Fruit fly (Drosophila melanogaster) whole organism, prepupa: ENCODE measurements around the gene CG12992.

Source experiments
- CG10669 ChIP-seq: fragments of 200-800 bp; sonication (Bioruptor generic); optimal IDR thresholded peaks from 3 replicates; lab custom pipeline; 2018; ENCODE audit warnings: missing biosample characterization, mild to moderate bottlenecking, missing genetic modification characterization, moderate library complexity
- CG11294 ChIP-seq: fragments of 200-800 bp; sonication (Bioruptor generic); IDR thresholded peaks from 2 replicates; pipeline ENCODE4 v1.3.6; 2022; ENCODE audit warnings: missing biosample characterization, missing genetic modification characterization
- CG11902 ChIP-seq: fragments of 200-800 bp; sonication (Bioruptor generic); optimal IDR thresholded peaks from 3 replicates; lab custom pipeline; 2016; ENCODE audit warnings: missing biosample characterization, missing genetic modification characterization
- CG15336 ChIP-seq: fragments of 200-800 bp; sonication (Bioruptor generic); IDR thresholded peaks from 2 replicates; pipeline ENCODE4 v1.3.6; 2022; ENCODE audit warnings: missing biosample characterization, missing genetic modification characterization
- CG1621 ChIP-seq: fragments of 200-800 bp; sonication (Bioruptor generic); optimal IDR thresholded peaks from 3 replicates; lab custom pipeline; 2018; ENCODE audit warnings: missing biosample characterization, mild to moderate bottlenecking, missing genetic modification characterization
- CG31627 ChIP-seq: fragments of 200-800 bp; sonication (Bioruptor generic); optimal IDR thresholded peaks from 3 replicates; lab custom pipeline; 2016; ENCODE audit warnings: missing biosample characterization, missing genetic modification characterization
- CG32006 ChIP-seq: fragments of 200-800 bp; sonication (Bioruptor generic); optimal IDR thresholded peaks from 3 replicates; lab custom pipeline; 2017; ENCODE audit warnings: missing biosample characterization, mild to moderate bottlenecking, missing genetic modification characterization
- CG34406 ChIP-seq: fragments of 200-800 bp; sonication (Bioruptor generic); optimal IDR thresholded peaks from 3 replicates; lab custom pipeline; 2016; ENCODE audit warnings: missing biosample characterization, missing genetic modification characterization
- CG3919 ChIP-seq: fragments of 200-800 bp; sonication (Bioruptor generic); optimal IDR thresholded peaks from 3 replicates; lab custom pipeline; 2016; ENCODE audit warnings: missing biosample characterization, missing genetic modification characterization
- CG4318 ChIP-seq: fragments of 200-800 bp; sonication (Bioruptor generic); optimal IDR thresholded peaks from 3 replicates; lab custom pipeline; 2017; ENCODE audit warnings: missing biosample characterization, mild to moderate bottlenecking, missing genetic modification characterization
- CG6163 ChIP-seq: fragments of 200-800 bp; sonication (Bioruptor generic); IDR thresholded peaks from 3 replicates; pipeline ENCODE4 v1.3.6; 2022; ENCODE audit warnings: missing biosample characterization, missing genetic modification characterization
- CG6276 ChIP-seq: fragments of 200-800 bp; sonication (Bioruptor generic); optimal IDR thresholded peaks from 2 replicates; lab custom pipeline; 2017; ENCODE audit warnings: missing biosample characterization, mild to moderate bottlenecking, missing genetic modification characterization
- CG6854 ChIP-seq: fragments of 200-800 bp; sonication (Bioruptor generic); optimal IDR thresholded peaks from 2 replicates; lab custom pipeline; 2017; ENCODE audit warnings: missing biosample characterization, mild to moderate bottlenecking, missing genetic modification characterization
- CG7368 ChIP-seq: fragments of 200-800 bp; sonication (Bioruptor generic); optimal IDR thresholded peaks from 3 replicates; lab custom pipeline; 2016; ENCODE audit warnings: missing biosample characterization, missing genetic modification characterization
- CG8119 ChIP-seq: fragments of 200-800 bp; sonication (Bioruptor generic); IDR thresholded peaks from 3 replicates; pipeline ENCODE4 v1.3.6; 2022; ENCODE audit warnings: missing biosample characterization, missing genetic modification characterization
- CG8319 ChIP-seq: fragments of 200-800 bp; sonication (Bioruptor generic); optimal IDR thresholded peaks from 3 replicates; lab custom pipeline; 2016; ENCODE audit warnings: missing biosample characterization, missing genetic modification characterization
- CG8632 ChIP-seq: fragments of 200-800 bp; sonication (Bioruptor generic); optimal IDR thresholded peaks from 3 replicates; lab custom pipeline; 2016; ENCODE audit warnings: missing biosample characterization, missing genetic modification characterization
- CG9139 ChIP-seq: fragments of 200-800 bp; sonication (Bioruptor generic); optimal IDR thresholded peaks from 3 replicates; lab custom pipeline; 2017; ENCODE audit warnings: missing biosample characterization, mild to moderate bottlenecking, missing genetic modification characterization
- Eip75B ChIP-seq: fragments of 200-800 bp; sonication (Bioruptor generic); optimal IDR thresholded peaks from 3 replicates; lab custom pipeline; 2016; ENCODE audit warnings: missing biosample characterization, missing genetic modification characterization
- Eip78C ChIP-seq: fragments of 200-800 bp; sonication (Bioruptor generic); peaks from one replicate; lab custom pipeline; 2016; ENCODE audit warnings: missing biosample characterization, missing genetic modification characterization
- Eip93F ChIP-seq: fragments of 200-800 bp; sonication (Bioruptor generic); optimal IDR thresholded peaks from 2 replicates; lab custom pipeline; 2016; ENCODE audit warnings: missing biosample characterization, mild to moderate bottlenecking, missing genetic modification characterization
- Ets21C ChIP-seq: fragments of 200-800 bp; sonication (Bioruptor generic); optimal IDR thresholded peaks from 3 replicates; lab custom pipeline; 2016; ENCODE audit warnings: missing biosample characterization, missing genetic modification characterization
- Ets96B ChIP-seq: fragments of 200-800 bp; optimal IDR thresholded peaks from 2 replicates; lab custom pipeline; 2019; ENCODE audit warnings: missing biosample characterization, mild to moderate bottlenecking, missing genetic modification characterization, moderate library complexity
- Gug ChIP-seq: fragments of 200-800 bp; sonication (Bioruptor generic); IDR thresholded peaks from 2 replicates; pipeline ENCODE4 v1.3.6; 2022; ENCODE audit warnings: missing biosample characterization, missing genetic modification characterization
- Hr38 ChIP-seq: sonication (Bioruptor generic); optimal IDR thresholded peaks from 2 replicates; lab custom pipeline; 2016; ENCODE audit warnings: missing biosample characterization, missing genetic modification characterization
- Hr39 ChIP-seq: fragments of 200-800 bp; sonication (Bioruptor generic); optimal IDR thresholded peaks from 2 replicates; lab custom pipeline; 2016; ENCODE audit warnings: missing biosample characterization, missing genetic modification characterization
- Hr4 ChIP-seq: fragments of 200-800 bp; sonication (Bioruptor generic); optimal IDR thresholded peaks from 3 replicates; lab custom pipeline; 2016; ENCODE audit warnings: missing biosample characterization, missing genetic modification characterization
- Lpt ChIP-seq: fragments of 200-800 bp; sonication (Bioruptor generic); optimal IDR thresholded peaks from 3 replicates; lab custom pipeline; 2016; ENCODE audit warnings: missing biosample characterization, missing genetic modification characterization
- Met ChIP-seq: fragments of 200-800 bp; sonication (Bioruptor generic); optimal IDR thresholded peaks from 3 replicates; lab custom pipeline; 2016; ENCODE audit warnings: missing biosample characterization, missing genetic modification characterization
- OdsH ChIP-seq: fragments of 200-800 bp; sonication (Bioruptor generic); optimal IDR thresholded peaks from 3 replicates; lab custom pipeline; 2016; ENCODE audit warnings: missing biosample characterization, missing genetic modification characterization
- Smox ChIP-seq: fragments of 200-800 bp; sonication (Bioruptor generic); optimal IDR thresholded peaks from 3 replicates; lab custom pipeline; 2016; ENCODE audit warnings: missing biosample characterization, missing genetic modification characterization
- Sox102F ChIP-seq: fragments of 200-800 bp; sonication (Bioruptor generic); optimal IDR thresholded peaks from 2 replicates; lab custom pipeline; 2016; ENCODE audit warnings: missing biosample characterization, mild to moderate bottlenecking, missing genetic modification characterization
- Sox14 ChIP-seq: fragments of 200-800 bp; sonication (Bioruptor generic); optimal IDR thresholded peaks from 3 replicates; lab custom pipeline; 2016; ENCODE audit warnings: missing biosample characterization, missing genetic modification characterization
- achi ChIP-seq: fragments of 200-800 bp; sonication (Bioruptor generic); optimal IDR thresholded peaks from 3 replicates; lab custom pipeline; 2016; ENCODE audit warnings: missing biosample characterization, missing genetic modification characterization
- acj6 ChIP-seq: fragments of 200-800 bp; sonication (Bioruptor generic); optimal IDR thresholded peaks from 3 replicates; lab custom pipeline; 2016; ENCODE audit warnings: missing biosample characterization, missing genetic modification characterization
- dac ChIP-seq: fragments of 200-800 bp; sonication (Bioruptor generic); optimal IDR thresholded peaks from 2 replicates; lab custom pipeline; 2017; ENCODE audit warnings: missing biosample characterization, mild to moderate bottlenecking, missing genetic modification characterization
- eg ChIP-seq: fragments of 200-800 bp; sonication (Bioruptor generic); IDR thresholded peaks from 3 replicates; pipeline ENCODE4 v1.3.6; 2022; ENCODE audit warnings: missing biosample characterization, missing genetic modification characterization
- fd59A ChIP-seq: fragments of 200-800 bp; sonication (Bioruptor generic); optimal IDR thresholded peaks from 2 replicates; lab custom pipeline; 2017; ENCODE audit warnings: missing biosample characterization, mild to moderate bottlenecking, missing genetic modification characterization, missing genetic modification reagents
- fd85E ChIP-seq: fragments of 200-800 bp; sonication (Bioruptor generic); optimal IDR thresholded peaks from 3 replicates; lab custom pipeline; 2016; ENCODE audit warnings: missing biosample characterization, missing genetic modification characterization
- lz ChIP-seq: fragments of 200-800 bp; sonication (Bioruptor generic); optimal IDR thresholded peaks from 3 replicates; lab custom pipeline; 2016; ENCODE audit warnings: missing biosample characterization, missing genetic modification characterization
- net ChIP-seq: fragments of 200-800 bp; sonication (Bioruptor generic); optimal IDR thresholded peaks from 3 replicates; lab custom pipeline; 2016; ENCODE audit warnings: missing biosample characterization, missing genetic modification characterization
- pdm3 ChIP-seq: fragments of 200-800 bp; sonication (Bioruptor generic); optimal IDR thresholded peaks from 3 replicates; lab custom pipeline; 2016; ENCODE audit warnings: missing biosample characterization, missing genetic modification characterization
- salr ChIP-seq, 2 experiments: fragments of 200-800 bp; sonication (Bioruptor generic); optimal IDR thresholded peaks; 3 replicates each; lab custom pipeline; 2016 to 2018; ENCODE audit warnings: missing biosample characterization in 2 of 2, missing genetic modification characterization in 2 of 2, mild to moderate bottlenecking in 1 of 2
- spab ChIP-seq: fragments of 200-800 bp; sonication (Bioruptor generic); optimal IDR thresholded peaks from 2 replicates; lab custom pipeline; 2017; ENCODE audit warnings: missing biosample characterization, mild to moderate bottlenecking, missing genetic modification characterization, missing genetic modification reagents
- ss ChIP-seq, 2 experiments: fragments of 200-800 bp; sonication (Bioruptor generic); optimal IDR thresholded peaks; 2 replicates in 1 of 2; 3 replicates in 1 of 2; lab custom pipeline; 2017 to 2018; ENCODE audit warnings: mild to moderate bottlenecking in 2 of 2, missing biosample characterization in 2 of 2, missing genetic modification characterization in 2 of 2, moderate library complexity in 1 of 2
- svp ChIP-seq: fragments of 200-800 bp; sonication (Bioruptor generic); peaks from one replicate; lab custom pipeline; 2016; ENCODE audit warnings: missing biosample characterization, missing genetic modification characterization
- topi ChIP-seq: fragments of 200-800 bp; sonication (Bioruptor generic); optimal IDR thresholded peaks from 3 replicates; lab custom pipeline; 2016; ENCODE audit warnings: missing biosample characterization, missing genetic modification characterization

Gene CG12992

DNA sequence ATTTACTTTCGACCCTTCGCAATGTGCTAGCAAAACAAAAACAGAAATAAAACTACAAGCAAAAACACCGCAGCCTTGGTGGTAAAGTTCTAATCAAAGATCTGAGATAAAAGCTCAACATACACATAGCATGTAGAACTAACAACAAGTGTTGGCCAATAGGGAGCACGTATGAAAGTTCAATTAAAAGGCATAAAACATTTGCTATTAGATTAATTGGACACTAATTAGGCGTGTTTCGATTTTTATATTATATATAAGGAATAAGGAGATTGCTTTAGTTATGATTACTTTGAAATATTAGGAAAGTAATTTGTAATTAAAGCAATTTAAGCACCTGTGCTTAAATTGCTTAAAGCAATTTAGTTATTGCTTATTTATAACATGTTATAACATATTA is 12.1 kb upstream of the CG12992 start:
- TF ChIP-seq CG9139 (GFP tag; lab: Kevin White, UChicago) (no peak), CG10669 (GFP tag; lab: Kevin White, UChicago) (no peak), Eip78C (GFP tag; lab: Kevin White, UChicago) (peak; percentile 30), Smox (GFP tag; lab: Kevin White, UChicago) (no peak)

dm6 chrX:17577356-17577755 is 11.3 kb upstream of the CG12992 start:
- TF ChIP-seq CG8119 (GFP tag; lab: Robert Waterston, UW) (0 out of 3 replicates have a peak, but pooled peaks have one; percentile 13), CG6276 (GFP tag; lab: Kevin White, UChicago) (no peak), CG34406 (GFP tag; lab: Kevin White, UChicago) (peak; percentile 23), Ets96B (tag; lab: Kevin White, UChicago) (peak; percentile 0), Hr4 (GFP tag; lab: Kevin White, UChicago) (no peak), Eip78C (GFP tag; lab: Kevin White, UChicago) (no peak), svp (peak; percentile 50)

- peak; percentile 42 for TF ChIP-seq Sox102F (GFP tag; lab: Kevin White, UChicago)
- TF ChIP-seq fd85E = no peak
- no peak for TF ChIP-seq CG11294 (GFP tag; lab: Robert Waterston, UW)
- peak; percentile 61 for TF ChIP-seq pdm3
- peak; percentile 46 for TF ChIP-seq CG15336 (GFP tag; lab: Robert Waterston, UW)
- peak; percentile 6 for TF ChIP-seq CG11902
- peak; percentile 72 for TF ChIP-seq CG32006
- no peak for TF ChIP-seq CG1621 (tag; lab: Kevin White, UChicago)
- no peak for TF ChIP-seq Lpt
- peak; percentile 46 for TF ChIP-seq CG4318 (GFP tag; lab: Kevin White, UChicago)
- TF ChIP-seq CG7368 = peak; percentile 1
- peak; percentile 26 for TF ChIP-seq CG8632 (GFP tag; lab: Kevin White, UChicago)
- TF ChIP-seq Sox14 = peak; percentile 54
- TF ChIP-seq topi (GFP tag; lab: Kevin White, UChicago) = peak; percentile 61
- TF ChIP-seq Eip75B (GFP tag; lab: Kevin White, UChicago) = peak; percentile 48
- TF ChIP-seq CG6854 (GFP tag; lab: Kevin White, UChicago) = no peak
- TF ChIP-seq CG6276 (GFP tag; lab: Kevin White, UChicago) = peak; percentile 60
- TF ChIP-seq CG3919 (GFP tag; lab: Kevin White, UChicago) = peak; percentile 41
- TF ChIP-seq OdsH = peak; percentile 52
- no peak for TF ChIP-seq CG8319 (GFP tag; lab: Kevin White, UChicago)
- peak; percentile 13 for TF ChIP-seq dac (GFP tag; lab: Kevin White, UChicago)
- TF ChIP-seq achi (GFP tag; lab: Kevin White, UChicago) = peak; percentile 54
- peak; percentile 61; the same call in 2 of the 3 replicates for TF ChIP-seq eg (GFP tag; lab: Robert Waterston, UW)
- TF ChIP-seq salr (GFP tag; optimal IDR thresholded peaks at IDR 0.05; lab: Kevin White, UChicago) = peak in 1 of 2 experiments; percentile 28
- peak; percentile 24; the same call in 1 of the 3 replicates for TF ChIP-seq CG8119 (GFP tag; lab: Robert Waterston, UW)
- peak; percentile 27 for TF ChIP-seq spab (GFP tag; lab: Kevin White, UChicago)
- 0 out of 2 replicates have a peak, but pooled peaks have one; percentile 23 for TF ChIP-seq Gug (GFP tag; lab: Robert Waterston, UW)
- TF ChIP-seq svp = peak; percentile 80
- peak; percentile 59 for TF ChIP-seq Hr39 (GFP tag; lab: Kevin White, UChicago)
- peak; percentile 56 for TF ChIP-seq CG31627
- TF ChIP-seq Hr4 (GFP tag; lab: Kevin White, UChicago) = peak; percentile 67
- TF ChIP-seq Ets21C (GFP tag; lab: Kevin White, UChicago) = peak; percentile 27
- peak; percentile 48 for TF ChIP-seq Met (GFP tag; lab: Kevin White, UChicago)
- peak; percentile 23 for TF ChIP-seq fd59A (GFP tag; lab: Kevin White, UChicago)
- TF ChIP-seq Eip78C (GFP tag; lab: Kevin White, UChicago) = peak; percentile 93
- TF ChIP-seq lz = peak; percentile 28
- no peak for TF ChIP-seq Hr38
- peak; percentile 69 for TF ChIP-seq CG6163 (GFP tag; lab: Robert Waterston, UW)
- peak; percentile 55 for TF ChIP-seq CG10669 (GFP tag; lab: Kevin White, UChicago)
- TF ChIP-seq CG9139 (GFP tag; lab: Kevin White, UChicago) = no peak
- no peak for TF ChIP-seq Eip93F (GFP tag; lab: Kevin White, UChicago)
- peak; percentile 42 for TF ChIP-seq acj6
- peak in 1 of 2 experiments; percentile 38 for TF ChIP-seq ss (GFP tag; optimal IDR thresholded peaks at IDR 0.05; lab: Kevin White, UChicago)
- TF ChIP-seq net (GFP tag; lab: Kevin White, UChicago) = peak; percentile 27
Observed at dm6 chrX:17578124-17578523, 10.5 kb upstream of the CG12992 start.
